Worm (Caenorhabditis elegans): ENCODE measurements around the gene prx-14.

The prx-14 gene

ce11 chrIV:11179123-11179740 lies 3.7 kb upstream of the prx-14 start, which contains the start of gene cpt-2 (continued):
- peak; percentile 61 for TF ChIP-seq B0019.2 (GFP tag; conservative IDR thresholded peaks at IDR 0.05)
- TF ChIP-seq dpl-1 (GFP tag; optimal IDR thresholded peaks at IDR 0.05): peak; percentile 44
- peak; percentile 92 for TF ChIP-seq egl-44 (GFP tag; IDR thresholded peaks at IDR 0.05)
- peak; percentile 88 for TF ChIP-seq lin-40 (tag; optimal IDR thresholded peaks at IDR 0.05)
- peak; percentile 9 for TF ChIP-seq lsy-27 (tag; optimal IDR thresholded peaks at IDR 0.05; ENCODE audit: borderline replicate concordance, insufficient read depth)
- TF ChIP-seq efl-1 (GFP tag; optimal IDR thresholded peaks at IDR 0.05): peak; percentile 12
- TF ChIP-seq aptf-2 (GFP tag; conservative IDR thresholded peaks at IDR 0.05): 0 out of 2 replicates have a peak, but pooled peaks have one; percentile 38
- peak; percentile 79; the same call in 1 of the 2 replicates for TF ChIP-seq Y95B8A.8 (GFP tag; IDR thresholded peaks at IDR 0.05)
- peak; percentile 95 for TF ChIP-seq D2030.7 (GFP tag; IDR thresholded peaks at IDR 0.05)
- peak in 1 of 3 experiments; percentile 84 for TF ChIP-seq lin-35 (GFP tag; optimal IDR thresholded peaks at IDR 0.05)
- peak; percentile 88 for TF ChIP-seq C17E4.6 (GFP tag; IDR thresholded peaks at IDR 0.05)
- TF ChIP-seq ceh-27 (GFP tag; optimal IDR thresholded peaks at IDR 0.05): peak; percentile 68
- TF ChIP-seq snpc-4 (GFP tag; optimal IDR thresholded peaks at IDR 0.05): peak; percentile 13
- TF ChIP-seq snpc-4 (tag; optimal IDR thresholded peaks at IDR 0.05): peak; percentile 27 to 71 (median 62)
- TF ChIP-seq K11D2.4 (GFP tag; IDR thresholded peaks at IDR 0.05): peak; percentile 95
- TF ChIP-seq attf-3 (GFP tag; conservative IDR thresholded peaks at IDR 0.05): peak; percentile 76
- TF ChIP-seq pbrm-1 (GFP tag; IDR thresholded peaks at IDR 0.05): peak; percentile 90
- peak; percentile 92 for TF ChIP-seq ZK185.1 (tag; optimal IDR thresholded peaks at IDR 0.05; ENCODE audit: poor library complexity, severe bottlenecking)
- TF ChIP-seq madf-3 (GFP tag; IDR thresholded peaks at IDR 0.05): peak; percentile 90
- TF ChIP-seq hsf-1 (GFP tag; IDR thresholded peaks at IDR 0.05): peak; percentile 87
- peak; percentile 59 for TF ChIP-seq madf-10 (tag; optimal IDR thresholded peaks at IDR 0.05)
- TF ChIP-seq ztf-26 (tag; optimal IDR thresholded peaks at IDR 0.05): peak; percentile 54
- peak; percentile 20 for TF ChIP-seq repo-1 (tag; optimal IDR thresholded peaks at IDR 0.05)

DNA sequence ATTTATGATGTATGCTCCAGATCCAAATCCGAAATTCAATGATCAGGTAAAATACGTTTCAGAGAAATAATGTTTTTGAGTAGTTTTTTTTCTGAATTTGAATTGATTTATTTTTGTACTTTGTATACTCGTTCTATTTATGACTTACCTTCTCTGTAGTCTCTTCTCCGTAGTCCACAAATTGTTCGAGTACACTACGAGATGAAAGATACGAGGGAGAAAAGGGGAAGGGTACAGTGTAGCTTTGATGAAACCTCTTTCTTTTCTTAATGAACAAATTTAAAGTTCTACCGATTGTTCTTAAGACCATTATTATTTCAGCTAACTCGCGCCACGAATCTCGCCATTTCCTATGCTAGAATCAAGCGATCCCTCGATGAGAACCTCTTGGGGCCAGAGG lies 2.9 kb upstream of the prx-14 start:
- TF ChIP-seq ztf-22 (GFP tag; optimal IDR thresholded peaks at IDR 0.05) (no peak), ceh-58 (GFP tag; IDR thresholded peaks at IDR 0.05) (no peak), attf-6 (GFP tag; IDR thresholded peaks at IDR 0.05) (no peak), sea-2 (GFP tag; IDR thresholded peaks at IDR 0.05) (no peak), let-526 (GFP tag; IDR thresholded peaks at IDR 0.05) (no peak), Y56A3A.18 (GFP tag; IDR thresholded peaks at IDR 0.05) (no peak), lir-1 (GFP tag; conservative IDR thresholded peaks at IDR 0.05) (no peak), F57C9.4 (tag; optimal IDR thresholded peaks at IDR 0.05) (no peak), F39B2.1 (GFP tag; IDR thresholded peaks at IDR 0.05) (no peak), ztf-25 (GFP tag; IDR thresholded peaks at IDR 0.05) (no peak), lag-1 (GFP tag; IDR thresholded peaks at IDR 0.05) (no peak), somi-1 (GFP tag; optimal IDR thresholded peaks at IDR 0.05) (no peak), xnd-1 (tag; optimal IDR thresholded peaks at IDR 0.05) (no peak), lsy-27 (tag; optimal IDR thresholded peaks at IDR 0.05; ENCODE audit: borderline replicate concordance, insufficient read depth) (no peak), atf-7 (tag; optimal IDR thresholded peaks at IDR 0.05) (no peak), ztf-28 (GFP tag; IDR thresholded peaks at IDR 0.05) (no peak), fkh-3 (tag; optimal IDR thresholded peaks at IDR 0.05) (no peak)
